Worm (Caenorhabditis elegans): ENCODE results near the gene H06A10.1.

H06A10.1 gene

DNA sequence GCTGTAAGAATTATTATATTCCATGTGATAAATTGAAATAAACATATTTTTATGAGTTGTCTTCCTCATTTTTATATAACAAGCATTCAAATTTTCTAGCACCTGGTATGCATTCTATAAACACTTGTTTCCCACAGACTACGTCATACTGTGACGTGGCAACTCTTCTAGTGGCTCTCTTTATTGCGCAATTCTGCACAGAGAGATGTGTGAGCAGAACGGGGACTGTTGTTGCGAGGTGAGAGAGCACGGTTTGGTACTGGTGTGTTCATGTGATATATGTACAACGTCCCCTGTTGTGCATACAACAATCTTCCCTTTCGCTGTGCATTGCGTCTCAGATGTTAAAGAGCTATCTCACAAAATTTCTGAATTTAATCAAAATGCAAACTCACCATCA lies 17.8 kb downstream of the H06A10.1 start:
- TF ChIP-seq C08G9.2 (tag; optimal IDR thresholded peaks at IDR 0.05) (no peak), hlh-30 (tag; optimal IDR thresholded peaks at IDR 0.05; ENCODE audit: insufficient read depth) (peak; percentile 16)

ce11 chrX:13526219-13527218 lies 19.2 kb downstream of the H06A10.1 start:
- peak; percentile 45 for TF ChIP-seq unc-55 (GFP tag; optimal IDR thresholded peaks at IDR 0.05)
- TF ChIP-seq nfya-1 (tag; optimal IDR thresholded peaks at IDR 0.05), result peak; percentile 66
- TF ChIP-seq unc-86 (tag; optimal IDR thresholded peaks at IDR 0.05), result no peak
- no peak for TF ChIP-seq hlh-15 (tag; optimal IDR thresholded peaks at IDR 0.05)
- TF ChIP-seq npax-4 (tag; optimal IDR thresholded peaks at IDR 0.05), result no peak
- TF ChIP-seq hlh-8 (tag; optimal IDR thresholded peaks at IDR 0.05), result no peak

DNA sequence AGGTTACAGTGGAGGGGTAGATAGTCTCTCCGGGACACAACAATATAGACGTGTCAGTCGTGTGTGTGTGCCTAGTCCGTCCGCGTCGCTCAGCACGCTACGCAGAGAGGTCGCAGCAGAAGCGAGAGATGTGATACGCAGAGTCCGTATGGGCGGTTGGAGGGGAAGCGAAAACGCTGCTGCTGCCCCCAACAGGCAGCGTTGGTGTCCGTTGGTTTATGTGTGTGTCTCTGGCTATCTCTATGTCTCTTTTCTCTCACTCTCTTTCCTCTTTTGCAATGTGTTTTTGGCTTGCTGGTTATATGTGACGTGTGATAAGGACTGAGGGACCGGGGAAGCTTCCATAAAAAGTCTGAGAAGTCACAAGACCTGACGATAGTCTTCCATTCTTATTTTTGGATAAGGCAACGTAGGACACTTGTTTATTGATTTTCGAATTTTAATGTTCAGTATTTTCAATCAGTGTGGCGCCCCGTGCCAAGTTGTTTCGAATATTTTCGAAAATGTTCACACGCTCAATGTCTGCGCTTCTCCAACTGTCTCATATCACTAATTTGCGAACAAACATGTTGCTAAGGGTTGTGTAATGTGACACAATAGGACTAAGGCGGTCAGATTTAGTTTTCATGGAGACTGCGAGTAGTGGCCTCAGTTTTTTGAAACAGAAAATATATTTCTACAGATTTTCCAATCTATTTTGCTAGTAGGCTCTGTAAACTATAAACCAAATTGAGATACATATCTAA lies 20.2 kb downstream of the H06A10.1 start, which contains the start of gene pab-2:
TSS of gene pab-2 (minus strand) at position 69 of the 746 bp plus-strand sequence.
- TF ChIP-seq eyg-1 (tag; optimal IDR thresholded peaks at IDR 0.05), result peak; percentile 10
- TF ChIP-seq npax-4 (tag; optimal IDR thresholded peaks at IDR 0.05), result no peak
- TF ChIP-seq che-1 (tag; optimal IDR thresholded peaks at IDR 0.05), result no peak
- no peak for TF ChIP-seq ceh-22 (tag; optimal IDR thresholded peaks at IDR 0.05)
- no peak for TF ChIP-seq pha-4 (tag; optimal IDR thresholded peaks at IDR 0.05)
- TF ChIP-seq ama-1 (optimal IDR thresholded peaks at IDR 0.05), result no peak
- TF ChIP-seq pqm-1 (tag; optimal IDR thresholded peaks at IDR 0.05), result peak; percentile 65
- peak; percentile 45 for TF ChIP-seq syd-9 (tag; optimal IDR thresholded peaks at IDR 0.05)
- no peak for TF ChIP-seq fkh-6 (tag; optimal IDR thresholded peaks at IDR 0.05)
- no peak for TF ChIP-seq hlh-13 (GFP tag; optimal IDR thresholded peaks at IDR 0.05)
- TF ChIP-seq K02D7.2 (tag; optimal IDR thresholded peaks at IDR 0.05), result no peak
- no peak for TF ChIP-seq hlh-6 (tag; optimal IDR thresholded peaks at IDR 0.05)
- 0 out of 2 replicates have a peak, but pooled peaks have one; percentile 39 for TF ChIP-seq unc-3 (GFP tag; conservative IDR thresholded peaks at IDR 0.05)
- no peak for TF ChIP-seq unc-3 (tag; optimal IDR thresholded peaks at IDR 0.05)
- peak; percentile 92 for TF ChIP-seq tbx-2 (tag; optimal IDR thresholded peaks at IDR 0.05)
- no peak for TF ChIP-seq odd-2 (tag; optimal IDR thresholded peaks at IDR 0.05)
- no peak for TF ChIP-seq ahr-1 (tag; optimal IDR thresholded peaks at IDR 0.05)
- TF ChIP-seq ets-4 (tag; optimal IDR thresholded peaks at IDR 0.05), result no peak
- no peak for TF ChIP-seq dmd-4 (tag; optimal IDR thresholded peaks at IDR 0.05; ENCODE audit: borderline replicate concordance)
- peak; percentile 9 for TF ChIP-seq ceh-14 (tag; optimal IDR thresholded peaks at IDR 0.05)
- TF ChIP-seq hlh-8 (tag; optimal IDR thresholded peaks at IDR 0.05), result peak; percentile 21
- TF ChIP-seq ceh-2 (tag; optimal IDR thresholded peaks at IDR 0.05), result no peak
- TF ChIP-seq nhr-11 (tag; optimal IDR thresholded peaks at IDR 0.05), result no peak
- no peak for TF ChIP-seq ceh-30 (tag; optimal IDR thresholded peaks at IDR 0.05)
- TF ChIP-seq dve-1 (tag; optimal IDR thresholded peaks at IDR 0.05), result peak; percentile 79
- no peak for TF ChIP-seq T23F11.4 (GFP tag; optimal IDR thresholded peaks at IDR 0.05)
- no peak for TF ChIP-seq ztf-16 (tag; optimal IDR thresholded peaks at IDR 0.05)
- TF ChIP-seq pha-2 (tag; optimal IDR thresholded peaks at IDR 0.05), result no peak
- no peak for TF ChIP-seq fax-1 (tag; optimal IDR thresholded peaks at IDR 0.05)
- peak; percentile 8 for TF ChIP-seq lin-11 (tag; optimal IDR thresholded peaks at IDR 0.05)
- TF ChIP-seq ceh-6 (GFP tag; optimal IDR thresholded peaks at IDR 0.05), result peak; percentile 26
- TF ChIP-seq ceh-34 (tag; optimal IDR thresholded peaks at IDR 0.05), result peak; percentile 67
- peak; percentile 61 for TF ChIP-seq rnt-1 (tag; optimal IDR thresholded peaks at IDR 0.05)
- no peak for TF ChIP-seq Y22D7AL.16 (tag; optimal IDR thresholded peaks at IDR 0.05)
- no peak; the same call in 1 of the 2 replicates for TF ChIP-seq sox-2 (GFP tag; IDR thresholded peaks at IDR 0.05)
- TF ChIP-seq ceh-19 (GFP tag; optimal IDR thresholded peaks at IDR 0.05), result peak; percentile 10
- TF ChIP-seq pax-1 (tag; optimal IDR thresholded peaks at IDR 0.05), result no peak
- no peak for TF ChIP-seq tbx-7 (tag; optimal IDR thresholded peaks at IDR 0.05)
- TF ChIP-seq elt-2 (tag; optimal IDR thresholded peaks at IDR 0.05), result peak; percentile 69
- TF ChIP-seq hlh-15 (tag; optimal IDR thresholded peaks at IDR 0.05), result no peak
- peak; percentile 24 for TF ChIP-seq zip-5 (tag; optimal IDR thresholded peaks at IDR 0.05)

Data from whole organism, late embryonic.